Worm (Caenorhabditis elegans): Measurements from ENCODE around the gene F11E6.6.

- TF ChIP-seq nhr-237 (tag; optimal IDR thresholded peaks at IDR 0.05) (no peak), sptf-1 (tag; optimal IDR thresholded peaks at IDR 0.05) (no peak), nhr-28 (tag; optimal IDR thresholded peaks at IDR 0.05) (no peak), pha-4 (tag; optimal IDR thresholded peaks at IDR 0.05) (no peak), elt-3 (tag; optimal IDR thresholded peaks at IDR 0.05) (no peak), zip-8 (tag; optimal IDR thresholded peaks at IDR 0.05) (no peak), lsy-2 (tag; optimal IDR thresholded peaks at IDR 0.05) (no peak)
Observed at ce11 chrIV:17467825-17468224, 2.0 kb upstream of the F11E6.6 start.
